Fruit fly (Drosophila melanogaster) whole organism: ENCODE results near the gene NimB5.

Experiments
- CG8478 ChIP-seq: fragments of >200 bp; optimal IDR thresholded peaks from 2 replicates; lab custom pipeline; 2018; ENCODE audit warnings: inconsistent platforms
- Dll ChIP-seq: fragments of >200 bp; optimal IDR thresholded peaks from 2 replicates; lab custom pipeline; 2017
- EcR ChIP-seq, 2 experiments: fragments of >200 bp; optimal IDR thresholded peaks; 2 replicates each; lab custom pipeline; 2017; ENCODE audit warnings: missing biosample characterization in 2 of 2, missing genetic modification characterization in 2 of 2, missing genetic modification reagents in 2 of 2
- pan ChIP-seq: fragments of >200 bp; optimal IDR thresholded peaks from 2 replicates; lab custom pipeline; 2017
- psq ChIP-seq: fragments of >200 bp; optimal IDR thresholded peaks from 2 replicates; lab custom pipeline; 2017
- usp ChIP-seq: fragments of >200 bp; optimal IDR thresholded peaks from 2 replicates; lab custom pipeline; 2017; ENCODE audit warnings: missing biosample characterization, missing genetic modification characterization, mixed read lengths

NimB5 gene

dm6 chr2L:14010410-14010809, 40.4 kb downstream of the NimB5 start:
- no peak for TF ChIP-seq pan (lab: Kevin White, UChicago)
- TF ChIP-seq Dll (lab: Kevin White, UChicago), result no peak
- no peak for TF ChIP-seq usp
- no peak for TF ChIP-seq psq (lab: Kevin White, UChicago)
- TF ChIP-seq EcR (GFP tag; optimal IDR thresholded peaks at IDR 0.05; lab: Kevin White, UChicago), result no peak
- TF ChIP-seq CG8478 (lab: Kevin White, UChicago), result no peak

DNA sequence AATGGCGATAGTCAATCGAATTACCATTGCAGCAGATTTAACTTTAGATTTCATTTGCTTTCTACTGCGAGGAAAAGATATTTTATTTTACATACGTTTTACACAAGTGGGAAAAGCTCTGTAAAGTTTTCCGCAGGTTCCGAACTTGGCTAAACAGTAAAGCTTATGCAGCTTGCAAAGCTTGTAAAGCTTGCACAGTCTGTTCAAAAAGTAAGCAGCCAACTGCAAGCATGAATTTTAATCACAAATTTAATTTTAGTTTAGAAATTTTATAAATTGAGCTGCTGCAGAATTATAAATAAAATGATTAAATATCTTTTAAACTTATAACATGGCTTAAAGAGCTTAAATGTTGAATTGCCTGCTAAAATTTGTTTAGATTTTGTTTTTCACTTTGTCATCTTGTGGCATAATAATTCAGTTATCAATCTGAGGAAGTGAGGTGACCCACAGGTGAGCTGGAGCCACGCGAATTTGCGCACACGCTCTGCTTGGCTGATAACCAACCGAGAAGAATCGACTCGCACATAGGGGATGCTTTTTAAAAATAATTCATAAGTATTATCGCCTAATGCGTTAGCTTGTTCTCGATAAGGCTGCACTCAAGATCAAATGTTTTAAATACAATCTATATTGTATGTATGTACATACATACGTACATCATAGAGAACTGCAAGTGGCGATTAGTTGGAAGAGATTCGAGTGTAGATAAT, 41.8 kb downstream of the NimB5 start:
- no peak for TF ChIP-seq psq (lab: Kevin White, UChicago)
- no peak for TF ChIP-seq EcR (GFP tag; optimal IDR thresholded peaks at IDR 0.05; lab: Kevin White, UChicago)
- no peak for TF ChIP-seq Dll (lab: Kevin White, UChicago)
- no peak for TF ChIP-seq pan (lab: Kevin White, UChicago)
- no peak for TF ChIP-seq usp
- TF ChIP-seq CG8478 (lab: Kevin White, UChicago), result no peak

- no peak for TF ChIP-seq usp
- TF ChIP-seq psq (lab: Kevin White, UChicago), result no peak
- no peak for TF ChIP-seq Dll (lab: Kevin White, UChicago)
- TF ChIP-seq CG8478 (lab: Kevin White, UChicago), result no peak
- TF ChIP-seq EcR (GFP tag; optimal IDR thresholded peaks at IDR 0.05; lab: Kevin White, UChicago), result no peak
- no peak for TF ChIP-seq pan (lab: Kevin White, UChicago)
Measured at dm6 chr2L:14012304-14013054, 42.5 kb downstream of the NimB5 start, which contains the start of gene bgm. TSS of gene bgm (plus strand) at chr2L:14013004.

DNA sequence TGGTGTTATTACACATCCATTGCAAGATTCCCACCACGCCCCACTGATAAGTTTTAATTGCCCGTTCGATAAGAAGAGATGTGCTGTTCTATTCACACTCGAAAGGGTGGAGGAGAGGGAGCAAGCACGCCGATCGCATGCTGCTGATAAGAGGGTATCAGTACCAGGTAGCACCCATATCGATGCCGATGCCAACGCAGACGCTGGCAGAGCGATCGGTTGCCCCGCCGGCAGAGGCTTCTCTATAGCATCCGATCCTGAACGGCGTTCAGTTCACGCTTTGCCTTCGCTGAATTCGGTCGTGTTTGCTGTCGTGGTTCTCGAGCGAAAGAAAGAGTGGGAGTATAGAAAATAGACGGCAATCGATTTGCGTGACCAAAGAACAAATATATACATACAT, 43.5 kb downstream of the NimB5 start:
- TF ChIP-seq psq (lab: Kevin White, UChicago), result no peak
- TF ChIP-seq Dll (lab: Kevin White, UChicago), result no peak
- no peak for TF ChIP-seq EcR (GFP tag; optimal IDR thresholded peaks at IDR 0.05; lab: Kevin White, UChicago)
- no peak for TF ChIP-seq usp
- TF ChIP-seq pan (lab: Kevin White, UChicago), result no peak
- no peak for TF ChIP-seq CG8478 (lab: Kevin White, UChicago)

- no peak for TF ChIP-seq CG8478 (lab: Kevin White, UChicago)
- no peak for TF ChIP-seq pan (lab: Kevin White, UChicago)
- no peak for TF ChIP-seq psq (lab: Kevin White, UChicago)
- TF ChIP-seq EcR (GFP tag; optimal IDR thresholded peaks at IDR 0.05; lab: Kevin White, UChicago), result no peak
- no peak for TF ChIP-seq Dll (lab: Kevin White, UChicago)
- TF ChIP-seq usp, result no peak
Measured at dm6 chr2L:14015109-14015508, 45.1 kb downstream of the NimB5 start.

DNA sequence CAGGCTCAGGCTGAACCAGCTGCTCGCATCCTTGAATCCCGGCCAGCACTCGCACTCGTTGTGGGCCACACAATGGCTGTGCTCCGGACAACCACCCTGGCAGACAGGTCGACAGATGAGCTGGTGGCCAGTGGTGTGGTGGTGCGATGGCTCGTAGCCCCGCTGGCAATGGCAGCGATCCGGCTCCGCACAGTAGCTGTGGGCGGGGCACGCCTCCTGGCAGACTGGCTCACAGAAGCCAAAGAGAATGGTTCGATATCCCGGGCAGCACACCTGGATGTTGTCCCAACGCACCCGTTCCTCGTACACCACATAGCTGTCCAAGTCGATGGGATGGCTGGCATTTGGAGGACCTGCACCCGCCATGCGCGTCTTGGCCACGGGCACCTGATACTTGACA, 49.7 kb downstream of the NimB5 start:
- no peak for TF ChIP-seq Dll (lab: Kevin White, UChicago)
- TF ChIP-seq CG8478 (lab: Kevin White, UChicago), result no peak
- no peak for TF ChIP-seq usp

- TF ChIP-seq psq (lab: Kevin White, UChicago) (no peak), EcR (GFP tag; optimal IDR thresholded peaks at IDR 0.05; lab: Kevin White, UChicago) (no peak), Dll (lab: Kevin White, UChicago) (no peak), pan (lab: Kevin White, UChicago) (no peak), CG8478 (lab: Kevin White, UChicago) (no peak), usp (no peak)
Measured at dm6 chr2L:14020108-14020507, 50.1 kb downstream of the NimB5 start, which contains the start of gene NimC3. TSS of gene NimC3 (minus strand) at chr2L:14020208.

DNA sequence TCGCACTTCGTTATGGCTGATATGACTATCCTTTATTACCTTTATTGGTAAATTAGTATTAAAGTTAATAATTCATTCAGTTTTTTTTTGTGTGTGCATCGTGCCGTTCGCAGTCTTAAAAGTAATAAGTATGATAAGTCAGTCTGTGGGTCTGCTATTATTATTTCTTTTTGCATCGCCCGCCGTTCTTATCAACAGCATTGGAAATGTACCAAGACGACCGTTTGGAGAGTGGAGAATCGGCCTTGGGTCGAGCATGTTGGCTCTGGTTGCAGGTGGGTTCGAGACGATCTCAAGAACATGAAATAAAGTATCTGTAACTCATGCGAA, 50.5 kb downstream of the NimB5 start:
- no peak for TF ChIP-seq Dll (lab: Kevin White, UChicago)
- TF ChIP-seq psq (lab: Kevin White, UChicago), result no peak
- no peak for TF ChIP-seq usp
- peak; percentile 24 for TF ChIP-seq CG8478 (lab: Kevin White, UChicago)

- TF ChIP-seq EcR (GFP tag; optimal IDR thresholded peaks at IDR 0.05; lab: Kevin White, UChicago), result no peak
- peak; percentile 72 for TF ChIP-seq pan (lab: Kevin White, UChicago)
Measured at dm6 chr2L:14020875-14021643, 51.1 kb downstream of the NimB5 start.

dm6 chr2L:14021646-14022129, 51.7 kb downstream of the NimB5 start:
- TF ChIP-seq usp, result no peak
- TF ChIP-seq CG8478 (lab: Kevin White, UChicago), result no peak
- TF ChIP-seq pan (lab: Kevin White, UChicago), result no peak
- no peak for TF ChIP-seq EcR (GFP tag; optimal IDR thresholded peaks at IDR 0.05; lab: Kevin White, UChicago)
- no peak for TF ChIP-seq Dll (lab: Kevin White, UChicago)
- TF ChIP-seq psq (lab: Kevin White, UChicago), result no peak
